Worm (Caenorhabditis elegans) whole organism, mixed stage, embryonic: ENCODE data around the gene F42F12.11.

ENCODE experiments used
- ceh-43 ChIP-seq: fragments of 200-800 bp; sonication (Bioruptor generic); optimal IDR thresholded peaks from 2 replicates; lab custom pipeline; 2018; ENCODE audit warnings: mild to moderate bottlenecking, missing genetic modification characterization, moderate library complexity, missing compliant biosample characterization
- elt-1 ChIP-seq: sonication (generic microtip); optimal IDR thresholded peaks from 2 replicates; lab custom pipeline; 2017; ENCODE audit warnings: missing genetic modification characterization, mild to moderate bottlenecking, missing compliant biosample characterization, antibody characterized with exemption, moderate library complexity, borderline replicate concordance; ENCODE audit not compliant: insufficient read depth
- hlh-1 ChIP-seq: fragments of 150-350 bp; optimal IDR thresholded peaks from 2 replicates; lab custom pipeline; 2014; ENCODE audit warnings: missing biosample characterization, missing genetic modification reagents, missing genetic modification characterization
- lsy-2 ChIP-seq: fragments of 150-350 bp; optimal IDR thresholded peaks from 2 replicates; lab custom pipeline; 2014; ENCODE audit warnings: missing biosample characterization, missing genetic modification characterization
- nhr-237 ChIP-seq: fragments of 150-350 bp; optimal IDR thresholded peaks from 2 replicates; lab custom pipeline; 2014; ENCODE audit warnings: missing biosample characterization, missing genetic modification characterization
- pha-4 ChIP-seq: fragments of 150-350 bp; optimal IDR thresholded peaks from 2 replicates; lab custom pipeline; 2018; ENCODE audit warnings: missing biosample characterization, missing genetic modification reagents, missing genetic modification characterization
- sptf-1 ChIP-seq: sonication (generic microtip); optimal IDR thresholded peaks from 2 replicates; lab custom pipeline; 2017; ENCODE audit warnings: mild to moderate bottlenecking, missing genetic modification characterization, moderate library complexity, missing compliant biosample characterization
- tbx-8 ChIP-seq: fragments of 200-800 bp; sonication (Bioruptor generic); optimal IDR thresholded peaks from 2 replicates; lab custom pipeline; 2018; ENCODE audit warnings: mild to moderate bottlenecking, missing genetic modification characterization, moderate library complexity, missing compliant biosample characterization
- unc-62 ChIP-seq: fragments of 150-350 bp; optimal IDR thresholded peaks from 2 replicates; lab custom pipeline; 2014; ENCODE audit warnings: missing biosample characterization, missing genetic modification reagents, missing genetic modification characterization
- ztf-11 ChIP-seq: fragments of 150-350 bp; optimal IDR thresholded peaks from 2 replicates; lab custom pipeline; 2014; ENCODE audit warnings: missing biosample characterization, missing genetic modification characterization

ce11 chrX:12378293-12378692 lies 31.5 kb downstream of the F42F12.11 start, which contains the start of gene glb-13:
- no peak for TF ChIP-seq nhr-237 (tag; lab: Kevin White, UChicago)
- TF ChIP-seq ztf-11 (tag; lab: Kevin White, UChicago) = no peak
- no peak for TF ChIP-seq unc-62
- no peak for TF ChIP-seq ceh-43 (GFP tag; lab: Kevin White, UChicago)
- TF ChIP-seq pha-4 (tag; lab: Kevin White, UChicago) = no peak
- no peak for TF ChIP-seq hlh-1 (tag; lab: Kevin White, UChicago)
- TF ChIP-seq sptf-1 (tag; lab: Kevin White, UChicago) = no peak
- TF ChIP-seq lsy-2 = no peak
- no peak for TF ChIP-seq elt-1 (tag; lab: Kevin White, UChicago)
- TF ChIP-seq tbx-8 (GFP tag; lab: Kevin White, UChicago) = no peak
